Fruit fly (Drosophila melanogaster) whole organism, embryonic: Measurements from ENCODE around the gene Bro.

Experiments
- ATbp ChIP-seq: fragments of 200-800 bp; sonication (Bioruptor generic); optimal IDR thresholded peaks from 2 replicates; lab custom pipeline; 2017; ENCODE audit warnings: missing biosample characterization, mild to moderate bottlenecking, missing genetic modification characterization, missing genetic modification reagents
- Asciz ChIP-seq: fragments of 200-800 bp; sonication (Bioruptor generic); optimal IDR thresholded peaks from 2 replicates; lab custom pipeline; 2017; ENCODE audit warnings: missing biosample characterization, mild to moderate bottlenecking, missing genetic modification characterization, missing genetic modification reagents
- BEAF-32 ChIP-seq: fragments of 200-800 bp; sonication (Bioruptor generic); optimal IDR thresholded peaks from 3 replicates; lab custom pipeline; 2017; ENCODE audit warnings: missing biosample characterization, missing genetic modification characterization, mild to moderate bottlenecking, moderate library complexity, missing genetic modification reagents
- Bteb2 ChIP-seq: fragments of 200-800 bp; sonication (Bioruptor generic); optimal IDR thresholded peaks from 2 replicates; lab custom pipeline; 2016; ENCODE audit warnings: missing biosample characterization, missing genetic modification characterization
- CG10147 ChIP-seq: fragments of 200-800 bp; sonication (Bioruptor generic); optimal IDR thresholded peaks from 2 replicates; lab custom pipeline; 2019; ENCODE audit warnings: missing biosample characterization, mild to moderate bottlenecking, missing genetic modification characterization, moderate library complexity
- CG14860 ChIP-seq: fragments of 200-800 bp; sonication (Bioruptor generic); IDR thresholded peaks from 3 replicates; pipeline ENCODE4 v1.3.6; 2022; ENCODE audit warnings: missing biosample characterization, missing genetic modification characterization; ENCODE audit not compliant: partially characterized antibody
- CG15073 ChIP-seq: fragments of 200-800 bp; sonication (Bioruptor generic); optimal IDR thresholded peaks from 2 replicates; lab custom pipeline; 2016; ENCODE audit warnings: missing biosample characterization, missing genetic modification characterization
- CG15479 ChIP-seq: fragments of 200-800 bp; sonication (Bioruptor generic); optimal IDR thresholded peaks from 3 replicates; lab custom pipeline; 2019; ENCODE audit warnings: missing biosample characterization, mild to moderate bottlenecking, missing genetic modification characterization, moderate library complexity
- CG1602 ChIP-seq: fragments of 200-800 bp; sonication (Bioruptor generic); optimal IDR thresholded peaks from 3 replicates; lab custom pipeline; 2016; ENCODE audit warnings: missing biosample characterization, missing genetic modification characterization
- CG17328 ChIP-seq: fragments of 200-800 bp; sonication (Bioruptor generic); IDR thresholded peaks from 2 replicates; pipeline ENCODE4 v1.3.6; 2022; ENCODE audit warnings: missing biosample characterization, missing genetic modification characterization
- CG18011 ChIP-seq: fragments of 200-800 bp; sonication (Bioruptor generic); optimal IDR thresholded peaks from 2 replicates; lab custom pipeline; 2017; ENCODE audit warnings: missing biosample characterization, missing genetic modification characterization, mild to moderate bottlenecking, moderate library complexity, missing genotype
- CG2129 ChIP-seq: fragments of 200-800 bp; sonication (Bioruptor generic); IDR thresholded peaks from 2 replicates; pipeline ENCODE4 v1.3.6; 2022; ENCODE audit warnings: missing biosample characterization, missing genetic modification characterization; ENCODE audit not compliant: partially characterized antibody
- CG2678 ChIP-seq: fragments of 200-800 bp; sonication (Bioruptor generic); optimal IDR thresholded peaks from 3 replicates; lab custom pipeline; 2019; ENCODE audit warnings: missing biosample characterization, mild to moderate bottlenecking, missing genetic modification characterization, moderate library complexity
- CG34376 ChIP-seq: fragments of 200-800 bp; sonication (Bioruptor generic); optimal IDR thresholded peaks from 2 replicates; lab custom pipeline; 2018; ENCODE audit warnings: missing biosample characterization, mild to moderate bottlenecking, missing genetic modification characterization
- CG3847 ChIP-seq: fragments of 200-800 bp; sonication (Bioruptor generic); IDR thresholded peaks from 2 replicates; pipeline ENCODE4 v1.3.6; 2022; ENCODE audit warnings: missing biosample characterization, missing genetic modification characterization
- CG4328 ChIP-seq: fragments of 200-800 bp; sonication (Bioruptor generic); optimal IDR thresholded peaks from 3 replicates; lab custom pipeline; 2017; ENCODE audit warnings: missing biosample characterization, missing genetic modification reagents, missing genetic modification characterization
- CG43689 ChIP-seq: fragments of 200-800 bp; sonication (Bioruptor generic); IDR thresholded peaks from 2 replicates; pipeline ENCODE4 v1.3.6; 2022; ENCODE audit warnings: missing biosample characterization, missing genetic modification characterization
- CG6272 ChIP-seq: fragments of 200-800 bp; sonication (Bioruptor generic); IDR thresholded peaks from 2 replicates; pipeline ENCODE4 v1.3.6; 2022; ENCODE audit warnings: missing biosample characterization, missing genetic modification characterization
- CG7271 ChIP-seq: fragments of 200-800 bp; sonication (Bioruptor generic); optimal IDR thresholded peaks from 2 replicates; lab custom pipeline; 2018; ENCODE audit warnings: missing biosample characterization, mild to moderate bottlenecking, missing genetic modification characterization, moderate library complexity
- Camta ChIP-seq: fragments of 200-800 bp; sonication (Bioruptor generic); optimal IDR thresholded peaks from 2 replicates; lab custom pipeline; 2016; ENCODE audit warnings: missing biosample characterization, missing genetic modification characterization
- Deaf1 ChIP-seq: fragments of 200-800 bp; optimal IDR thresholded peaks from 3 replicates; lab custom pipeline; 2019; ENCODE audit warnings: missing biosample characterization, mild to moderate bottlenecking, missing genetic modification characterization, moderate library complexity
- Dek ChIP-seq: fragments of 200-800 bp; sonication (Bioruptor generic); optimal IDR thresholded peaks from 3 replicates; lab custom pipeline; 2019; ENCODE audit warnings: missing biosample characterization, mild to moderate bottlenecking, missing genetic modification characterization, moderate library complexity
- Dp ChIP-seq: fragments of 200-800 bp; sonication (Bioruptor generic); optimal IDR thresholded peaks from 2 replicates; lab custom pipeline; 2018; ENCODE audit warnings: missing biosample characterization, mild to moderate bottlenecking, missing genetic modification characterization, moderate library complexity
- Fer2 ChIP-seq: fragments of 200-800 bp; sonication (Bioruptor generic); optimal IDR thresholded peaks from 2 replicates; lab custom pipeline; 2018; ENCODE audit warnings: missing biosample characterization, mild to moderate bottlenecking, missing genetic modification characterization, moderate library complexity
- Gug ChIP-seq: fragments of 200-800 bp; sonication (Bioruptor generic); IDR thresholded peaks from 4 replicates; pipeline ENCODE4 v1.3.6; 2022; ENCODE audit warnings: missing biosample characterization, missing genetic modification characterization
- HLH4C ChIP-seq: fragments of 200-800 bp; sonication (Bioruptor generic); IDR thresholded peaks from 3 replicates; pipeline ENCODE4 v1.3.6; 2022; ENCODE audit warnings: missing biosample characterization, missing genetic modification characterization; ENCODE audit not compliant: partially characterized antibody
- Myb ChIP-seq: fragments of 200-800 bp; sonication (Bioruptor generic); optimal IDR thresholded peaks from 2 replicates; lab custom pipeline; 2016; ENCODE audit warnings: missing biosample characterization, missing genetic modification characterization
- Ptx1 ChIP-seq: fragments of 200-800 bp; sonication (Bioruptor generic); IDR thresholded peaks from 2 replicates; pipeline ENCODE4 v1.3.6; 2022; ENCODE audit warnings: missing biosample characterization, missing genetic modification characterization
- Tbp ChIP-seq: fragments of >200 bp; optimal IDR thresholded peaks from 2 replicates; lab custom pipeline; 2018; ENCODE audit warnings: missing biosample characterization, missing genetic modification characterization
- ase ChIP-seq: fragments of 200-800 bp; sonication (Bioruptor generic); IDR thresholded peaks from 3 replicates; pipeline ENCODE4 v1.3.6; 2022; ENCODE audit warnings: missing biosample characterization, missing genetic modification characterization
- bbx ChIP-seq: fragments of 200-800 bp; sonication (Bioruptor generic); IDR thresholded peaks from 2 replicates; pipeline ENCODE4 v1.3.6; 2022; ENCODE audit warnings: missing biosample characterization, missing genetic modification characterization; ENCODE audit not compliant: partially characterized antibody
- chinmo ChIP-seq: fragments of 200-800 bp; sonication (Bioruptor generic); IDR thresholded peaks from 4 replicates; pipeline ENCODE4 v1.3.6; 2022; ENCODE audit warnings: missing biosample characterization, missing genetic modification characterization; ENCODE audit not compliant: partially characterized antibody
- croc ChIP-seq: fragments of 200-800 bp; sonication (Bioruptor generic); conservative IDR thresholded peaks from 3 replicates; pipeline ENCODE4 v1.3.6; 2022; ENCODE audit warnings: missing biosample characterization, missing genetic modification characterization
- crol ChIP-seq: fragments of 200-800 bp; sonication (Bioruptor generic); IDR thresholded peaks from 2 replicates; pipeline ENCODE4 v1.3.6; 2022; ENCODE audit warnings: missing biosample characterization, missing genetic modification characterization
- dysf ChIP-seq: fragments of 200-800 bp; sonication (Bioruptor generic); IDR thresholded peaks from 3 replicates; pipeline ENCODE4 v1.3.6; 2022; ENCODE audit warnings: missing biosample characterization, missing genetic modification characterization
- ewg ChIP-seq: fragments of 200-800 bp; sonication (Bioruptor generic); optimal IDR thresholded peaks from 3 replicates; lab custom pipeline; 2017; ENCODE audit warnings: mild to moderate bottlenecking, missing biosample characterization, missing genetic modification reagents, missing genetic modification characterization
- gt ChIP-seq: fragments of 200-800 bp; sonication (Bioruptor generic); IDR thresholded peaks from 2 replicates; pipeline ENCODE4 v1.3.6; 2022; ENCODE audit warnings: missing biosample characterization, missing genetic modification characterization
- hb ChIP-seq: fragments of 200-800 bp; sonication (Bioruptor generic); IDR thresholded peaks from 3 replicates; pipeline ENCODE4 v1.3.6; 2022; ENCODE audit warnings: missing biosample characterization, missing genetic modification characterization; ENCODE audit not compliant: partially characterized antibody
- lmd ChIP-seq: fragments of 200-800 bp; sonication (Bioruptor generic); IDR thresholded peaks from 2 replicates; pipeline ENCODE4 v1.3.6; 2022; ENCODE audit warnings: missing biosample characterization, missing genetic modification characterization
- nerfin-2 ChIP-seq: fragments of 200-800 bp; sonication (Bioruptor generic); IDR thresholded peaks from 2 replicates; pipeline ENCODE4 v1.3.6; 2022; ENCODE audit warnings: missing biosample characterization, missing genetic modification characterization; ENCODE audit not compliant: partially characterized antibody
- pan ChIP-seq, 4 experiments: fragments of >200 bp in 3 of 4; fragments of 200-800 bp in 1 of 4; sonication (Bioruptor generic) in 1 of 4; optimal IDR thresholded peaks in 3 of 4; IDR thresholded peaks in 1 of 4; 2 replicates each; pipeline versions ENCODE4 v1.3.6 to Lab custom; 2017 to 2022; ENCODE audit warnings: missing biosample characterization in 2 of 4, missing genetic modification characterization in 2 of 4, mixed read lengths in 1 of 4
- psq ChIP-seq: fragments of 200-800 bp; sonication (Bioruptor generic); optimal IDR thresholded peaks from 2 replicates; lab custom pipeline; 2017; ENCODE audit warnings: missing biosample characterization, missing genetic modification characterization
- pum ChIP-seq: fragments of 200-800 bp; sonication (Bioruptor generic); optimal IDR thresholded peaks from 2 replicates; lab custom pipeline; 2016; ENCODE audit warnings: missing biosample characterization, missing genetic modification characterization
- ro ChIP-seq: fragments of 200-800 bp; sonication (Bioruptor generic); IDR thresholded peaks from 2 replicates; pipeline ENCODE4 v1.3.6; 2022; ENCODE audit warnings: missing biosample characterization, missing genetic modification characterization
- sima ChIP-seq: fragments of 200-800 bp; sonication (Bioruptor generic); optimal IDR thresholded peaks from 2 replicates; lab custom pipeline; 2016; ENCODE audit warnings: missing biosample characterization, missing genetic modification characterization
- sisA ChIP-seq: fragments of 200-800 bp; sonication (Bioruptor generic); IDR thresholded peaks from 2 replicates; pipeline ENCODE4 v1.3.6; 2022; ENCODE audit warnings: missing biosample characterization, missing genetic modification characterization
- tll ChIP-seq, 2 experiments: fragments of 200-800 bp in 1 of 2; fragments of >200 bp in 1 of 2; sonication (Bioruptor generic) in 1 of 2; optimal IDR thresholded peaks; 2 replicates each; lab custom pipeline; 2017 to 2019; ENCODE audit warnings: missing biosample characterization in 2 of 2, missing genetic modification characterization in 2 of 2, mild to moderate bottlenecking in 1 of 2, moderate library complexity in 1 of 2
- trh ChIP-seq: fragments of 200-800 bp; sonication (Bioruptor generic); optimal IDR thresholded peaks from 2 replicates; lab custom pipeline; 2016; ENCODE audit warnings: missing biosample characterization, missing genetic modification characterization
- yki ChIP-seq: fragments of >200 bp; optimal IDR thresholded peaks from 3 replicates; lab custom pipeline; 2018
- zfh1 ChIP-seq: fragments of 200-800 bp; sonication (Bioruptor generic); IDR thresholded peaks from 3 replicates; pipeline ENCODE4 v1.3.6; 2022; ENCODE audit warnings: missing biosample characterization, missing genetic modification characterization

Gene Bro

dm6 chr3L:1618116-1618727 is 29.4 kb upstream of the Bro start, which contains the start of the genes CG13926, ABCB7 and CG33230 (continued):
- no peak for TF ChIP-seq Fer2 (tag; lab: Kevin White, UChicago)
- no peak for TF ChIP-seq Asciz (GFP tag; lab: Kevin White, UChicago)
- TF ChIP-seq pum (GFP tag; lab: Kevin White, UChicago), result no peak
- peak; percentile 38; the same call in 1 of the 2 replicates for TF ChIP-seq CG3847
- no peak for TF ChIP-seq CG43689
- no peak for TF ChIP-seq trh (GFP tag; lab: Kevin White, UChicago)
- no peak for TF ChIP-seq CG14860 (GFP tag; lab: Robert Waterston, UW)
- TF ChIP-seq HLH4C (GFP tag; lab: Robert Waterston, UW), result 0 out of 3 replicates have a peak, but pooled peaks have one; percentile 34
- 0 out of 2 replicates have a peak, but pooled peaks have one; percentile 16 for TF ChIP-seq nerfin-2 (GFP tag; lab: Robert Waterston, UW)
- TF ChIP-seq Bteb2 (GFP tag; lab: Kevin White, UChicago), result no peak
- no peak for TF ChIP-seq CG4328 (GFP tag; lab: Kevin White, UChicago)
- TF ChIP-seq sisA (GFP tag; lab: Robert Waterston, UW), result 0 out of 2 replicates have a peak, but pooled peaks have one; percentile 19
- no peak for TF ChIP-seq Myb
- TF ChIP-seq ro, result no peak
- no peak for TF ChIP-seq CG1602 (GFP tag; lab: Kevin White, UChicago)
- no peak for TF ChIP-seq yki (lab: Kevin White, UChicago)
- no peak for TF ChIP-seq CG10147
- TF ChIP-seq CG17328 (GFP tag; lab: Robert Waterston, UW), result no peak
- no peak for TF ChIP-seq CG6272 (GFP tag; lab: Robert Waterston, UW)
- TF ChIP-seq Camta (GFP tag; lab: Kevin White, UChicago), result no peak
- 0 out of 2 replicates have a peak, but pooled peaks have one; percentile 2 for TF ChIP-seq bbx (GFP tag; lab: Robert Waterston, UW)
- peak; percentile 37 for TF ChIP-seq CG34376 (GFP tag; lab: Kevin White, UChicago)
- TF ChIP-seq hb, result no peak
- peak; percentile 1 for TF ChIP-seq Dek
- no peak for TF ChIP-seq sima (GFP tag; lab: Kevin White, UChicago)
- TF ChIP-seq Tbp, result no peak
- TF ChIP-seq BEAF-32 (GFP tag; lab: Kevin White, UChicago), result peak; percentile 64
- TF ChIP-seq Gug (GFP tag; lab: Robert Waterston, UW), result peak; percentile 43; the same call in 1 of the 4 replicates
- TF ChIP-seq ase (GFP tag; lab: Robert Waterston, UW), result no peak
- TF ChIP-seq Ptx1, result no peak; the same call in 1 of the 2 replicates

dm6 chr3L:1626924-1627323 is 20.7 kb upstream of the Bro start:
- TF ChIP-seq dysf (GFP tag; lab: Robert Waterston, UW), result no peak
- no peak for TF ChIP-seq Dp (GFP tag; lab: Kevin White, UChicago)
- TF ChIP-seq crol (GFP tag; lab: Robert Waterston, UW), result peak; percentile 74
- TF ChIP-seq pan (optimal IDR thresholded peaks at IDR 0.05; lab: Kevin White, UChicago), result no peak
- TF ChIP-seq pan (GFP tag; optimal IDR thresholded peaks at IDR 0.05 in 1 of 2, IDR thresholded peaks at IDR 0.05 in 1 of 2), result no peak
- TF ChIP-seq chinmo, result 0 out of 4 replicates have a peak, but pooled peaks have one; percentile 42
- TF ChIP-seq ewg (GFP tag; lab: Kevin White, UChicago), result peak; percentile 89
- TF ChIP-seq CG2129 (GFP tag; lab: Robert Waterston, UW), result no peak
- TF ChIP-seq gt (GFP tag; lab: Robert Waterston, UW), result no peak
- no peak for TF ChIP-seq CG2678
- no peak for TF ChIP-seq CG7271
- no peak for TF ChIP-seq CG15479 (GFP tag; lab: Kevin White, UChicago)
- TF ChIP-seq tll (GFP tag; optimal IDR thresholded peaks at IDR 0.05; lab: Kevin White, UChicago), result no peak
- TF ChIP-seq zfh1, result no peak
- TF ChIP-seq yki (lab: Kevin White, UChicago), result no peak
- TF ChIP-seq CG18011 (GFP tag; lab: Kevin White, UChicago), result no peak
- TF ChIP-seq croc (GFP tag; lab: Robert Waterston, UW), result no peak
- no peak for TF ChIP-seq lmd (GFP tag; lab: Robert Waterston, UW)
- no peak for TF ChIP-seq psq
- TF ChIP-seq Deaf1 (tag; lab: Kevin White, UChicago), result peak; percentile 31
- TF ChIP-seq ATbp (GFP tag; lab: Kevin White, UChicago), result no peak
- TF ChIP-seq CG15073, result no peak
